Worm (Caenorhabditis elegans) whole organism, L1 larva: ENCODE measurements around the gene his-71.

Experiments
- ceh-82 ChIP-seq, 3 experiments: fragments of 150-350 bp in 1 of 3; sonication (generic microtip) in 2 of 3; optimal IDR thresholded peaks; 2 replicates each; lab custom pipeline; 2014 to 2017; ENCODE audit warnings: missing biosample characterization in 3 of 3, missing genetic modification characterization in 3 of 3
- dpl-1 ChIP-seq, 3 experiments: fragments of 150-350 bp in 2 of 3; sonication (generic microtip) in 1 of 3; optimal IDR thresholded peaks; 2 replicates each; lab custom pipeline; 2014 to 2017; ENCODE audit warnings: missing biosample characterization in 3 of 3, missing genetic modification characterization in 3 of 3, missing genetic modification reagents in 3 of 3
- elt-2 ChIP-seq: sonication (generic microtip); optimal IDR thresholded peaks from 2 replicates; lab custom pipeline; 2016; ENCODE audit warnings: missing genetic modification characterization, mild to moderate bottlenecking, inconsistent platforms, missing compliant biosample characterization, missing genetic modification reagents
- hpl-2 ChIP-seq: fragments of 150-350 bp; optimal IDR thresholded peaks from 2 replicates; lab custom pipeline; 2014; ENCODE audit warnings: missing biosample characterization, missing genetic modification reagents, missing genetic modification characterization
- jun-1 ChIP-seq: fragments of 150-350 bp; optimal IDR thresholded peaks from 2 replicates; lab custom pipeline; 2014; ENCODE audit warnings: missing biosample characterization, missing genetic modification reagents, missing genetic modification characterization
- lin-39 ChIP-seq: fragments of 150-350 bp; optimal IDR thresholded peaks from 2 replicates; lab custom pipeline; 2014; ENCODE audit warnings: missing biosample characterization, missing genetic modification reagents, missing genetic modification characterization
- lsy-2 ChIP-seq, 2 experiments: fragments of 150-350 bp; optimal IDR thresholded peaks; 2 replicates each; lab custom pipeline; 2014; ENCODE audit warnings: missing biosample characterization in 2 of 2, missing genetic modification characterization in 2 of 2
- nhr-11 ChIP-seq: fragments of 150-350 bp; optimal IDR thresholded peaks from 2 replicates; lab custom pipeline; 2014; ENCODE audit warnings: missing biosample characterization, missing genetic modification characterization
- nhr-12 ChIP-seq: sonication (generic microtip); optimal IDR thresholded peaks from 2 replicates; lab custom pipeline; 2017; ENCODE audit warnings: missing biosample characterization, missing genetic modification characterization
- nhr-28 ChIP-seq: fragments of 150-350 bp; optimal IDR thresholded peaks from 2 replicates; lab custom pipeline; 2014; ENCODE audit warnings: missing biosample characterization, missing genetic modification characterization
- snpc-4 ChIP-seq: fragments of 150-350 bp; optimal IDR thresholded peaks from 2 replicates; lab custom pipeline; 2014; ENCODE audit warnings: missing biosample characterization, missing genetic modification characterization
- unc-62 ChIP-seq: fragments of 150-350 bp; optimal IDR thresholded peaks from 2 replicates; lab custom pipeline; 2014; ENCODE audit warnings: missing biosample characterization, missing genetic modification reagents, missing genetic modification characterization
- ztf-4 ChIP-seq: fragments of 150-350 bp; optimal IDR thresholded peaks from 2 replicates; lab custom pipeline; 2014; ENCODE audit warnings: missing biosample characterization, missing genetic modification characterization

DNA sequence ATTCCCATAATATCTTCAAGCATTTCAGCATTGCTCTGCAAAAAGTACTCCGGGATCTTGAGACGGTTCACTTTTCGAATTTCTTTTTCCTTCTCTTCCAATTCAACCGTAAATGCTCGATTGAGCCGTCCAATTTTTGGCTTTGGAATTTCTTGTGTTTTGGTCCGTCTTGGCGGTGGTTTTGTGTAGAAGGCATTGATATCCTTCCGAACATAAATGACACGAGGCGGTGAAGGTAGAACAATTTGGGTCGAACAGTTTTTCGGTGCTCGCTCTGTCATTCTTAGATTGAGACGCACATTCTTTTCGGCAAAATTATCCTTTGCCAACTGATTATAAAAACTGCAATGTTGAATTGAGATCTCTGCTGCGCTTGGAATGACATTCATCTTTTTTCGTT, 39.2 kb downstream of the his-71 start:
- no peak for TF ChIP-seq unc-62 (GFP tag; lab: Kevin White, UChicago)
- TF ChIP-seq lsy-2 (tag; optimal IDR thresholded peaks at IDR 0.05; lab: Kevin White, UChicago), result no peak
- TF ChIP-seq nhr-11, result no peak
- no peak for TF ChIP-seq nhr-12 (tag; lab: Kevin White, UChicago)
- no peak for TF ChIP-seq snpc-4 (tag; lab: Kevin White, UChicago)
- TF ChIP-seq lin-39, result no peak
- no peak for TF ChIP-seq dpl-1 (GFP tag; optimal IDR thresholded peaks at IDR 0.05; lab: Kevin White, UChicago)
- no peak for TF ChIP-seq elt-2 (tag; lab: Kevin White, UChicago)
- no peak for TF ChIP-seq ztf-4
- no peak for TF ChIP-seq nhr-28
- TF ChIP-seq hpl-2 (GFP tag; lab: Kevin White, UChicago), result no peak
- no peak for TF ChIP-seq jun-1 (tag; lab: Kevin White, UChicago)
- no peak for TF ChIP-seq ceh-82 (tag; optimal IDR thresholded peaks at IDR 0.05; lab: Kevin White, UChicago)
